Worm (Caenorhabditis elegans) whole organism, midembryonic: Measurements from ENCODE around the gene nlp-48.

Experiments used
- flt-1 ChIP-seq: fragments of 200-800 bp; sonication (Bioruptor generic); IDR thresholded peaks from 2 replicates; pipeline ENCODE4 v1.3.6; 2022; ENCODE audit warnings: missing genetic modification characterization, missing compliant biosample characterization
- ztf-23 ChIP-seq: fragments of 200-800 bp; sonication (Bioruptor generic); IDR thresholded peaks from 2 replicates; pipeline ENCODE4 v1.3.6; 2022; ENCODE audit warnings: missing genetic modification reagents, missing genetic modification characterization, missing compliant biosample characterization

DNA sequence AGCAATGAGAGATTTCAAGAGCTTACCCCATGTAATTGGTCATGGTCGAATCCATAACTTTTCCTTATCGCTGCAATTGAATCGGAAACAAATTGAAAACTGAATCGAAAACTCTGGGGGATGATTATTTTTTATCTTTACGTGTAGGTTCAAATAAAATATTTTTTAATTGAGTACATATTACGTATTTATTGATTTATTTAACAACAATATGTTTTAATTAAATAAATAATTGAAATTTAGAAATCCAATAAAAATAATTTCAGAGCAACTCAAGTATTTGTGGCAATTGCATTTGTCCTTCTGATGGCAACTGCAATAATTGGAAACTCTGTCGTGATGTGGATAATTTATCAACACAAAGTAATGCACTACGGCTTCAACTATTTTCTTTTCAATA, 15.4 kb downstream of the nlp-48 start, which contains the start of gene C38C10.3:
- TF ChIP-seq flt-1 (GFP tag; lab: Robert Waterston, UW) (no peak), ztf-23 (GFP tag; lab: Robert Waterston, UW) (no peak)
